Worm (Caenorhabditis elegans) whole organism, early embryonic: ENCODE data around the gene Y116A8C.24.
"Not testable (repeated sequence)": the region's sequence is repeated elsewhere in the genome, so short reads cannot be mapped to it uniquely, and the experiment has no call there.

Experiments used
- B0310.2 ChIP-seq: sonication (generic microtip); optimal IDR thresholded peaks from 2 replicates; lab custom pipeline; 2016; ENCODE audit warnings: mild to moderate bottlenecking, missing genetic modification characterization, missing compliant biosample characterization
- F13C5.2 ChIP-seq: sonication (generic microtip); optimal IDR thresholded peaks from 2 replicates; lab custom pipeline; 2017; ENCODE audit warnings: mild to moderate bottlenecking, missing genetic modification characterization, inconsistent platforms, missing compliant biosample characterization
- aly-1 ChIP-seq: sonication (generic microtip); optimal IDR thresholded peaks from 2 replicates; lab custom pipeline; 2016; ENCODE audit warnings: missing genetic modification characterization, missing compliant biosample characterization
- ama-1 ChIP-seq: fragments of 150-350 bp; optimal IDR thresholded peaks from 2 replicates; lab custom pipeline; 2014
- ceh-13 ChIP-seq: fragments of 200-800 bp; sonication (Bioruptor generic); optimal IDR thresholded peaks from 2 replicates; lab custom pipeline; 2018; ENCODE audit warnings: mild to moderate bottlenecking, missing genetic modification characterization, missing compliant biosample characterization
- ceh-36 ChIP-seq: sonication (generic microtip); optimal IDR thresholded peaks from 2 replicates; lab custom pipeline; 2016; ENCODE audit warnings: missing genetic modification characterization, inconsistent platforms, missing compliant biosample characterization
- ets-7 ChIP-seq: sonication (generic microtip); optimal IDR thresholded peaks from 2 replicates; lab custom pipeline; 2016; ENCODE audit warnings: missing genotype, missing genetic modification characterization, missing compliant biosample characterization
- flt-1 ChIP-seq: fragments of 200-800 bp; sonication (Bioruptor generic); IDR thresholded peaks from 2 replicates; pipeline ENCODE4 v1.3.6; 2022; ENCODE audit warnings: missing genetic modification characterization, missing compliant biosample characterization
- hmbx-1 ChIP-seq: sonication (generic microtip); optimal IDR thresholded peaks from 2 replicates; lab custom pipeline; 2016; ENCODE audit warnings: mild to moderate bottlenecking, missing genetic modification characterization, missing compliant biosample characterization
- hmg-4 ChIP-seq: fragments of 200-800 bp; sonication (Bioruptor generic); optimal IDR thresholded peaks from 2 replicates; lab custom pipeline; 2018; ENCODE audit warnings: mild to moderate bottlenecking, missing genetic modification characterization, missing compliant biosample characterization
- hnd-1 ChIP-seq: sonication (generic microtip); optimal IDR thresholded peaks from 2 replicates; lab custom pipeline; 2016; ENCODE audit warnings: missing genetic modification characterization, missing compliant biosample characterization
- pes-1 ChIP-seq: fragments of 200-800 bp; sonication (Bioruptor generic); IDR thresholded peaks from 2 replicates; pipeline ENCODE4 v1.3.6; 2022; ENCODE audit warnings: missing genetic modification reagents, missing genetic modification characterization, missing compliant biosample characterization
- scrt-1 ChIP-seq: fragments of 200-800 bp; sonication (Bioruptor generic); IDR thresholded peaks from 2 replicates; pipeline ENCODE4 v1.3.6; 2022; ENCODE audit warnings: missing genetic modification characterization, missing compliant biosample characterization
- sea-1 ChIP-seq: fragments of 200-800 bp; sonication (Bioruptor generic); conservative IDR thresholded peaks from 2 replicates; pipeline ENCODE4 v1.3.6; 2022; ENCODE audit warnings: missing genetic modification characterization, missing compliant biosample characterization
- tbx-11 ChIP-seq: fragments of 200-800 bp; sonication (Bioruptor generic); IDR thresholded peaks from 2 replicates; pipeline ENCODE4 v1.3.6; 2022; ENCODE audit warnings: missing genetic modification characterization, missing compliant biosample characterization
- tbx-37 ChIP-seq: fragments of 200-800 bp; sonication (Bioruptor generic); conservative IDR thresholded peaks from 2 replicates; pipeline ENCODE4 v1.3.6; 2022; ENCODE audit warnings: missing genetic modification reagents, missing genetic modification characterization, missing compliant biosample characterization
- tra-4 ChIP-seq: sonication (generic microtip); optimal IDR thresholded peaks from 2 replicates; lab custom pipeline; 2017; ENCODE audit warnings: missing genetic modification characterization, missing compliant biosample characterization

Gene Y116A8C.24

DNA sequence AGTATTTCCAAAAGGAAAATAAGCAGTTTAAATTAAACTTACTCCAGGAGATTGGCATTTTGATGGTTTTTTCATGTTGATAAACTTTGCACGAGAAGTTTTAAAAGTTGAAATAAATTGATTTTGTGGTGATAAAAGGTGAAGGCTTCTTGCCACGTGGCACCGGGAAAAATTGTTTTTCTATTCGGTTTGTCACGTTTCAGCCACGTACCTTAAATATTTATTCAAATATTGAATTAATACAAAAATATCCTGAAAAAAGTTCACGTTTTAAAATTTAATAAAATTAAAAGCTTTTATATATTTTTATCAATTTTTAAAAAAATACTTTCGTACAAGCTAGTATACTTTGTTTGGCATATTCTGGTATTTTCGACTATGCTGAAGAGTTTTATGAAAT is at the start of gene Y116A8C.24:
Gene Y116A8C.24 (minus strand): TSS at position 101 of the 400 bp plus-strand sequence.
- not testable (repeated sequence) for TF ChIP-seq tbx-11 (GFP tag; lab: Robert Waterston, UW); ets-7 (tag; lab: Kevin White, UChicago); flt-1 (GFP tag; lab: Robert Waterston, UW)

DNA sequence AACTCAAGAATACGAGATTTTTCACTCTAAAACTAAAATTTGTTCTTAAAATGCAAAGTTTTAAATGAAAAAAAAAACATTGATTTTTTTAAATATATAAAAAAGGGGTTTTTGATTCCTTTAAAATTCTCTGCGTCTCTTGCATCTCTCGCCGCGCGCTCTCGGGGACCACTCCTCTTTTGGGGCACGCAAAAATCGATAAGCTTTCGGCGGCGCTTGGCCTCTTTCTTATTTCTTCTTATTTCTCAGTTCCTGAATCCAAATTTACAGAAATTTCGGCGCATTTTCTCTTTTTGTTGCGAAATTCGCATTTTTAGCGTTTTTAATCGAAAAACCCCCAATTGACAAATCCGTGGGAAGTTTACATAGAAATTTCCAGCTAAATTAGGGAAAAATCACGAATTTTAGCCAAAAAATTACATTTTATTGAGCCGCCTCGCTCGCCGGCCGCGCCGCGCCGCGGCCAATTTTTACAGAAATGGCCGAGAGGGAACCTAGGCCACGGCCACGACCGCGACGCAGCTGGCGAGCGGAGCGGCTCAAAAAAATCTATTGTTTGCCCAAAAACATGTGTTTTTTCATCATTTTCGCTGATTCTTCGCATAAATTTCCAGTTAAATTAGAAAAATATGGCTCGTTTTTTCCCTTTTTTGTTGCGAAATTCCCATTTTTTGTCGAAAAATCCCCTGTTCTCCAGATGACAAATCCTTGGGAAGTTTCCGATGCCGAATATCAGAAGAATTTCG is 48.5 kb upstream of the Y116A8C.24 start, which contains the start of gene itsn-1:
Gene itsn-1 (plus strand): TSS at position 696 of the 746 bp plus-strand sequence.
- TF ChIP-seq tra-4 (tag; lab: Kevin White, UChicago) (no peak), hmg-4 (GFP tag; lab: Kevin White, UChicago) (no peak), hnd-1 (no peak), pes-1 (GFP tag; lab: Robert Waterston, UW) (no peak), F13C5.2 (no peak), tbx-37 (GFP tag; lab: Robert Waterston, UW) (no peak), ets-7 (tag; lab: Kevin White, UChicago) (no peak), tbx-11 (GFP tag; lab: Robert Waterston, UW) (no peak), B0310.2 (tag; lab: Kevin White, UChicago) (no peak), hmbx-1 (tag; lab: Kevin White, UChicago) (no peak), scrt-1 (no peak), ceh-13 (GFP tag; lab: Kevin White, UChicago) (no peak), ama-1 (lab: Kevin White, UChicago) (no peak), flt-1 (GFP tag; lab: Robert Waterston, UW) (no peak)

DNA sequence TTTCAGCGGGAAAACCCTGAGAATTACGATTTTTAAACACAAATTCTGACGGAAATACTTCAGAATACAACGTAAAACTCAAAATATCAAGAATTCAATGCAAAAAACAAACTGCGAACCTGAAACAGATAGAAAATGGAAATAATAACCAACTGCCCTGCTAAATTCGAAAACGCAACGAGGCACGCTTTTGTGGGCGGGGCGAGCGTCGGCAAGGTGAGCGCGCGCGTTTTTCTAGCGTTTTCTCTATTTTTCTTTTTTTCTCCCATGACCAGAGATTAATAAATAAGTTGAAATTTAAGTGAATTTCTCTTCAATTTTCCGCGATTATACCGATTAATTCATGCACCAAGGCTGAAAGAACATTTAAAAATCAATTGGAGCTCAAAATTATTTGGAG is 47.9 kb upstream of the Y116A8C.24 start, which contains the start of gene uaf-2:
Gene uaf-2 (minus strand): TSS at position 183 of the 400 bp plus-strand sequence.
- TF ChIP-seq ets-7 (tag; lab: Kevin White, UChicago) (no peak), hmg-4 (GFP tag; lab: Kevin White, UChicago) (no peak), scrt-1 (no peak), tbx-37 (GFP tag; lab: Robert Waterston, UW) (no peak), F13C5.2 (no peak), B0310.2 (tag; lab: Kevin White, UChicago) (no peak), flt-1 (GFP tag; lab: Robert Waterston, UW) (no peak), tra-4 (tag; lab: Kevin White, UChicago) (no peak), sea-1 (GFP tag; lab: Robert Waterston, UW) (no peak), ceh-13 (GFP tag; lab: Kevin White, UChicago) (no peak), pes-1 (GFP tag; lab: Robert Waterston, UW) (no peak), hmbx-1 (tag; lab: Kevin White, UChicago) (no peak), aly-1 (tag; lab: Kevin White, UChicago) (no peak), ama-1 (lab: Kevin White, UChicago) (no peak), ceh-36 (tag; lab: Kevin White, UChicago) (no peak), tbx-11 (GFP tag; lab: Robert Waterston, UW) (no peak), hnd-1 (no peak)

DNA sequence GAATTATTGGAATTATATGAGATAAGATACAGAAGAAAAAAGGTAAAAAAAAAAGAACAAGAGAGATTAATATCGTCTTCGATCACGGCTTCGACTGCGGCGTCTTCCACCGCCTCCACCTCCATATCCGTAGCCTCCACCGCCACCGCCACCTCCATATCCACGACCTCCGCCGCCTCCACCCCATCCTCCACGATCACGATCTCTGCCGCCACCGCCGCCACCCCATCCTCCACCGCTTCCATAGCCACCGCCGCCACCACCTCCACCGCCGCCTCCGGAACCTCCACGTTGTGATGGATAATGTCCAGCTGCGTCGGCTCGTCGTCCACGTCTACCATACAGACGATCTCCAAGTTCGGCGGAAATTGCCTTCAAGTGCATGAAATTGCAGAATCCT is 46.1 kb upstream of the Y116A8C.24 start:
- TF ChIP-seq pes-1 (GFP tag; lab: Robert Waterston, UW): 0 out of 2 replicates have a peak, but pooled peaks have one; percentile 23
- TF ChIP-seq scrt-1: no peak

DNA sequence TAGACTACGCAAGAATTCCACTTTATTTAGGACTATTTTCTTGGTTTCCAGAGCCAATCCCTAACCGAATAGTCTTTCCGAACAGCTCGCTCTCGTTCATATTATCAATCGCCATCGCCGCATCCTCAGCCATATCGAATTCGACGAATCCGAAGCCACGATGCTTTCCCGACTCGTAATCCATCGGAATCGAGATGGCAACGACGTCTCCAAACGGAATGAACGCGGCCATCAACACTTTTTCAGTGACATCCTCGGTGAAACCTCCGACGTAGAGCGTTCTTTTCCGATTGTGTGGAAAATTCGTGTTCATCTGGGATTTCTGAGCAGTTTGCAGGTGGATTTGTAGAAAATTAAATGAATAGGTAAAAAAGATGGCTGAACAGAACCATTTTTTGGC is 45.7 kb upstream of the Y116A8C.24 start, which contains the start of gene cyn-13:
Gene cyn-13 (minus strand): TSS at position 313 of the 400 bp plus-strand sequence.
- TF ChIP-seq F13C5.2 (no peak), tbx-11 (GFP tag; lab: Robert Waterston, UW) (no peak), tbx-37 (GFP tag; lab: Robert Waterston, UW) (no peak), ceh-36 (tag; lab: Kevin White, UChicago) (no peak), hmbx-1 (tag; lab: Kevin White, UChicago) (no peak), sea-1 (GFP tag; lab: Robert Waterston, UW) (no peak), ama-1 (lab: Kevin White, UChicago) (peak; percentile 69), scrt-1 (no peak)

DNA sequence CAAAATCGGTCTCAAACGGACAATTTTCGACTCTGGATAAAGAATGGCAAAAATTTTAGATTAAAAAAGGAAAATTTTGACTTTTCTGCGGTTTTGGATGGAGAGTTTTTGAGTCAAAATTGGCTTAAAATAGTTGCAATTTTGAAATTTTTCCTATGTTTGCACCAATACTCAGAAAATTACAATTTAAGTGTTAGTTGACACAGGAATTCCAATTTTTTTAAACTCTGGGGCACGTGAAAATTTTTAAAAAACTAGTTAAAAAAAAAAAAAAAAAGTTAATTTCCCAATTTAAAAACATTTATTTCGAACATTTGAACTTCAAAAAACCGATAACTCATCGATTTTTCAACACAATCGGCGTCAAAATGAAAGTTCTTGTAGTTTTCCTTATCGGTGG is 41.1 kb upstream of the Y116A8C.24 start, which contains the start of gene Y116A8C.33:
Gene Y116A8C.33 (plus strand): TSS at position 301 of the 400 bp plus-strand sequence.
- no peak for TF ChIP-seq hmbx-1 (tag; lab: Kevin White, UChicago)
- TF ChIP-seq aly-1 (tag; lab: Kevin White, UChicago): no peak
- TF ChIP-seq tbx-11 (GFP tag; lab: Robert Waterston, UW): no peak
- no peak for TF ChIP-seq ceh-36 (tag; lab: Kevin White, UChicago)
- TF ChIP-seq ets-7 (tag; lab: Kevin White, UChicago): no peak
- no peak for TF ChIP-seq hnd-1
- no peak for TF ChIP-seq tra-4 (tag; lab: Kevin White, UChicago)
- no peak for TF ChIP-seq ama-1 (lab: Kevin White, UChicago)
- no peak for TF ChIP-seq pes-1 (GFP tag; lab: Robert Waterston, UW)
- no peak for TF ChIP-seq flt-1 (GFP tag; lab: Robert Waterston, UW)
- TF ChIP-seq sea-1 (GFP tag; lab: Robert Waterston, UW): no peak
- TF ChIP-seq ceh-13 (GFP tag; lab: Kevin White, UChicago): no peak
- TF ChIP-seq scrt-1: no peak
- no peak for TF ChIP-seq hmg-4 (GFP tag; lab: Kevin White, UChicago)
- TF ChIP-seq tbx-37 (GFP tag; lab: Robert Waterston, UW): no peak
- TF ChIP-seq B0310.2 (tag; lab: Kevin White, UChicago): no peak

DNA sequence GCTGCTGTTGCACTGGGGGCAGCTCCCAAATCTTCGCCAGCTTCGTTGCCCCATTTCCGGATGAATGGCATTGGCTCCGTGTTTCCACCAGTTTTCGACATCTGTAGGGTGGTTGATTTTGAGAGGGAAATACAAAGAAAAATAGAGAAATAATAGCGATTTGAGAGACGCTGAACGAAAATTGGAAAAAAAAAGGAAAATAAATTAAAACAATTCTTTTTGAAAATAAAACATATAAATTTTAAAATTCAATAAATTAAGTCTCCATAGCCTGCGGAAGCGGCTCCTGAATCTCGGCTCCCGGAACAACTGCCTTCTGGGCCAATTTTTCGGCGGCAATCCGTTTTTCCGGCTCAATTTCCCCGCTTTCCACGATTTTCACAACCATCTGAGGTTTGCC is 40.2 kb upstream of the Y116A8C.24 start, which contains the start of gene sfa-1:
Gene sfa-1 (minus strand): TSS at position 101 of the 400 bp plus-strand sequence.
- TF ChIP-seq ceh-13 (GFP tag; lab: Kevin White, UChicago) (no peak), pes-1 (GFP tag; lab: Robert Waterston, UW) (no peak), hmbx-1 (tag; lab: Kevin White, UChicago) (no peak), tbx-11 (GFP tag; lab: Robert Waterston, UW) (no peak), hmg-4 (GFP tag; lab: Kevin White, UChicago) (no peak), ceh-36 (tag; lab: Kevin White, UChicago) (no peak)
